Fruit fly (Drosophila melanogaster): ENCODE measurements around the gene AIF.
A peak's percentile ranks its signal among the peaks of the same experiment; 100 is the strongest.

AIF gene

DNA sequence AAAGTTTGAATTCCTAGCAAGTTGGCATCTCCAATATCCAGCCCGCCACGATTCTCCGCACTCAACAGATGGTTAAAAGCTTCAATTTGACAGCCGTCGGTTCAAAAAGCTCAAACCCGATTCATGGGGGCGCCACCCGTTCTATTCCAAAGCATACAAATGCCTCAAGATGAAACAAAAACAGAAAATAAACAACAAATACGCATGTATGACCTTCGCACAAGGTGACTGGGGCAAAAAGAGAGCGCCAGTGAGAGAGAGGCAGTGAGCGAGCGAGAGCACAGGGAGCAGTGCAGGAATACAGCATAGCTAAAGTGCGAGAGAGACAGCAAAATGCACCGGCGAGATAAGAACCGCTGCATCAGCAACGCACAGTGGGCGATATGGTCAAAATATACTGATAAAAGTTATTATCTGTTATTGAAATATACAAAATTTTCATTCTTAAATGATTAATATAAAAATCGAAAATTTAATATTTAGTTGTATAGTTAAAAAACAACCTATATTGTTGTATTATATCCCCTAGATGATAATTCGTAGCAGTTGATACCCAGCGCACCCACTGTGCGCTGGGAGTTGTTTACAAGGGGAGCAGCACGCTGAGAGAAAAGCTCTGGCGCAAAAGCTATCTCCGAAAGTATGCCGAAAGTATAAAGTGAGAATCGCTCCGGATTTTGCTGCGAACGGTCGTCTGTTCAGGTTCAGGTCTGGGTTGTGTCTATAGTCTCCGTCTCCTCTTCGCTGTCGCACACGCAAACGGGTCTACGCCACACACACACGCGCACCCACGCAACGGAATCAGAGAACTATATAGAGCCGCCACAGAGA lies 21.2 kb upstream of the AIF start, which contains the start of gene Glyp (continued):
- peak; percentile 86 for TF ChIP-seq CG4854 (GFP tag; optimal IDR thresholded peaks at IDR 0.05)
- peak; percentile 96 for TF ChIP-seq CG12155 (GFP tag; optimal IDR thresholded peaks at IDR 0.05)
- TF ChIP-seq usp (GFP tag; optimal IDR thresholded peaks at IDR 0.05): no peak
- peak; percentile 57 for TF ChIP-seq her (GFP tag; optimal IDR thresholded peaks at IDR 0.05)
- TF ChIP-seq CG5245 (GFP tag; optimal IDR thresholded peaks at IDR 0.05): peak; percentile 79
- TF ChIP-seq CG12659 (GFP tag; optimal IDR thresholded peaks at IDR 0.05): peak; percentile 99
- TF ChIP-seq Mes4 (GFP tag; optimal IDR thresholded peaks at IDR 0.05): peak; percentile 56
- peak; percentile 61 for TF ChIP-seq sr (GFP tag; IDR thresholded peaks at IDR 0.05)
- peak; percentile 88 for TF ChIP-seq ken (GFP tag; IDR thresholded peaks at IDR 0.05)
- peak; percentile 99 for TF ChIP-seq row (GFP tag; IDR thresholded peaks at IDR 0.05)
- TF ChIP-seq CG14667 (GFP tag; IDR thresholded peaks at IDR 0.05): peak; percentile 89
- no peak for TF ChIP-seq CG2199 (GFP tag; IDR thresholded peaks at IDR 0.05)
- peak; percentile 54; the same call in 1 of the 2 replicates for TF ChIP-seq bbx (GFP tag; IDR thresholded peaks at IDR 0.05; ENCODE audit: partially characterized antibody)
- TF ChIP-seq CG3995 (GFP tag; optimal IDR thresholded peaks at IDR 0.05): peak; percentile 80
- TF ChIP-seq Poxn (GFP tag; IDR thresholded peaks at IDR 0.05): peak; percentile 80
- peak; percentile 98 for TF ChIP-seq odd (GFP tag; optimal IDR thresholded peaks at IDR 0.05)
- peak; percentile 97 for TF ChIP-seq CG13894 (tag; optimal IDR thresholded peaks at IDR 0.05)
- TF ChIP-seq CG31388 (GFP tag; optimal IDR thresholded peaks at IDR 0.05): peak; percentile 58
- TF ChIP-seq CG17385 (GFP tag; optimal IDR thresholded peaks at IDR 0.05): peak; percentile 96
- TF ChIP-seq zen (tag; optimal IDR thresholded peaks at IDR 0.05): peak; percentile 91
- peak; percentile 74 for TF ChIP-seq CG11696 (GFP tag; IDR thresholded peaks at IDR 0.05)
- peak; percentile 79 for TF ChIP-seq HLH54F (GFP tag; optimal IDR thresholded peaks at IDR 0.05)
- peak; percentile 63 for TF ChIP-seq Side (GFP tag; optimal IDR thresholded peaks at IDR 0.05)
- peak; percentile 84; the same call in 2 of the 3 replicates for TF ChIP-seq C15 (GFP tag; IDR thresholded peaks at IDR 0.05)
- TF ChIP-seq da (GFP tag; optimal IDR thresholded peaks at IDR 0.05): peak; percentile 38
- TF ChIP-seq CG10147 (GFP tag; optimal IDR thresholded peaks at IDR 0.05): peak; percentile 97
- TF ChIP-seq CG7556 (GFP tag; optimal IDR thresholded peaks at IDR 0.05): peak; percentile 99
- TF ChIP-seq pnt (GFP tag; optimal IDR thresholded peaks at IDR 0.05): peak; percentile 42
- peak; percentile 98 for TF ChIP-seq dmrt99B (tag; optimal IDR thresholded peaks at IDR 0.05)
- peak; percentile 91 for TF ChIP-seq CG11247 (GFP tag; IDR thresholded peaks at IDR 0.05)
- TF ChIP-seq MBD-R2 (GFP tag; IDR thresholded peaks at IDR 0.05): peak; percentile 91
- TF ChIP-seq Jarid2 (GFP tag; optimal IDR thresholded peaks at IDR 0.05): peak; percentile 88
- peak; percentile 54 for TF ChIP-seq HLHmδ (GFP tag; optimal IDR thresholded peaks at IDR 0.05)
- peak; percentile 97 for TF ChIP-seq NfI (GFP tag; optimal IDR thresholded peaks at IDR 0.05)
- TF ChIP-seq CG6854 (GFP tag; optimal IDR thresholded peaks at IDR 0.05): peak; percentile 98
- TF ChIP-seq unc-4 (GFP tag; IDR thresholded peaks at IDR 0.05; ENCODE audit: partially characterized antibody): peak; percentile 22; the same call in 1 of the 2 replicates
- TF ChIP-seq CG3726 (GFP tag; IDR thresholded peaks at IDR 0.05): peak; percentile 85
- peak; percentile 81 for TF ChIP-seq CG6175 (GFP tag; IDR thresholded peaks at IDR 0.05)
- peak; percentile 96 for TF ChIP-seq CG32767 (GFP tag; IDR thresholded peaks at IDR 0.05)
- peak; percentile 11; the same call in 1 of the 2 replicates for TF ChIP-seq amos (GFP tag; IDR thresholded peaks at IDR 0.05; ENCODE audit: partially characterized antibody)
- TF ChIP-seq Elba2 (GFP tag; optimal IDR thresholded peaks at IDR 0.05): peak; percentile 53
- TF ChIP-seq CG7987 (GFP tag; optimal IDR thresholded peaks at IDR 0.05): peak; percentile 59
- TF ChIP-seq az2 (GFP tag; optimal IDR thresholded peaks at IDR 0.05): peak; percentile 96
- TF ChIP-seq slbo (GFP tag; IDR thresholded peaks at IDR 0.05): peak; percentile 97
- TF ChIP-seq Drgx (GFP tag; IDR thresholded peaks at IDR 0.05): peak; percentile 97
- peak; percentile 56 for TF ChIP-seq pb (GFP tag; optimal IDR thresholded peaks at IDR 0.05)
- peak; percentile 58 for TF ChIP-seq Sry-β (GFP tag; optimal IDR thresholded peaks at IDR 0.05)
- peak; percentile 86 for TF ChIP-seq ssp (GFP tag; IDR thresholded peaks at IDR 0.05)
- TF ChIP-seq MTF-1 (GFP tag; optimal IDR thresholded peaks at IDR 0.05; ENCODE audit: borderline replicate concordance): peak; percentile 88
